Worm (Caenorhabditis elegans) whole organism, L3 larva: ENCODE data around the gene str-112.

Experiments used
- ama-1 ChIP-seq: fragments of 150-350 bp; optimal IDR thresholded peaks from 2 replicates; lab custom pipeline; 2018
- ceh-82 ChIP-seq: fragments of 150-350 bp; optimal IDR thresholded peaks from 2 replicates; lab custom pipeline; 2014; ENCODE audit warnings: missing biosample characterization, missing genetic modification characterization
- elt-2 ChIP-seq: sonication (generic microtip); optimal IDR thresholded peaks from 2 replicates; lab custom pipeline; 2016; ENCODE audit warnings: missing genetic modification reagents, mild to moderate bottlenecking, missing genetic modification characterization, missing compliant biosample characterization
- fkh-10 ChIP-seq: sonication (generic microtip); optimal IDR thresholded peaks from 2 replicates; lab custom pipeline; 2017; ENCODE audit warnings: missing biosample characterization, missing genetic modification reagents, missing genetic modification characterization
- lin-39 ChIP-seq: fragments of 150-350 bp; optimal IDR thresholded peaks from 2 replicates; lab custom pipeline; 2018; ENCODE audit warnings: missing biosample characterization, missing genetic modification reagents, missing genetic modification characterization
- nfya-1 ChIP-seq: sonication (generic microtip); optimal IDR thresholded peaks from 2 replicates; lab custom pipeline; 2017; ENCODE audit warnings: missing genetic modification characterization, mild to moderate bottlenecking, missing compliant biosample characterization, antibody characterized with exemption, moderate library complexity; ENCODE audit not compliant: insufficient read depth
- nhr-43 ChIP-seq: sonication (generic microtip); optimal IDR thresholded peaks from 2 replicates; lab custom pipeline; 2016; ENCODE audit warnings: mild to moderate bottlenecking, missing genetic modification characterization, missing compliant biosample characterization; ENCODE audit not compliant: poor library complexity, severe bottlenecking
- pha-4 ChIP-seq: fragments of 150-350 bp; optimal IDR thresholded peaks from 2 replicates; lab custom pipeline; 2014; ENCODE audit warnings: missing biosample characterization, missing genetic modification reagents, missing genetic modification characterization
- pqm-1 ChIP-seq: fragments of 150-350 bp; optimal IDR thresholded peaks from 2 replicates; lab custom pipeline; 2017; ENCODE audit warnings: missing biosample characterization, missing genetic modification characterization, inconsistent platforms
- unc-62 ChIP-seq: fragments of 150-350 bp; sonication (generic microtip); optimal IDR thresholded peaks from 4 replicates; lab custom pipeline; 2014; ENCODE audit warnings: missing biosample characterization, missing genetic modification reagents, missing genetic modification characterization

ce11 chrV:7157089-7157488 lies 18.9 kb upstream of the str-112 start, which contains the start of gene ugt-39:
- TF ChIP-seq fkh-10 (GFP tag; lab: Kevin White, UChicago) (no peak), ceh-82 (tag; lab: Kevin White, UChicago) (no peak), pha-4 (no peak), nfya-1 (tag; lab: Kevin White, UChicago) (no peak), pqm-1 (tag; lab: Kevin White, UChicago) (peak; percentile 69), unc-62 (GFP tag; lab: Kevin White, UChicago) (no peak), lin-39 (tag; lab: Kevin White, UChicago) (no peak), nhr-43 (no peak), elt-2 (tag; lab: Kevin White, UChicago) (peak; percentile 61), ama-1 (no peak)
